Worm (Caenorhabditis elegans): ENCODE measurements around the gene blos-1.
"Not testable (repeated sequence)": the region's sequence is repeated elsewhere in the genome, so short reads cannot be mapped to it uniquely, and the experiment has no call there.

Gene blos-1

DNA sequence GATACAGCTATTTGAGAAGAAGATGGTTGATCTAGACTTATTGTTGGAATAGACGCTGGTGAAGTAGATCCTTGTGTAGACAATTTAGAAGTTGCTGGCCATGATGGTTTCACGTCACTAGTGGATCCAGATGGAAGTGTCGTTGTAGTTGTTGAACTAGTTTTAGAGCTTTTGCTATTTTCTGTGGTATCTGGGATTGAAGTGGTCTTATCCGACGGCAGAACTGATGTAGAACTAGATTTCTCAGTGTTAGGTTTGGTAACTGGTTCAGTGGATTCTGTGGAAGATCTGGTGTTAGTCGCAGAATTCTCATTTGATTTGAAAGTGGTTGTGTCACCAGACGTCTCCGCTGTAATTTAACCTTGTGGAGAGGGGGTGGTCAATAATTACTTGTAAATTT lies 19.9 kb upstream of the blos-1 start:
- TF ChIP-seq zip-5 (tag; optimal IDR thresholded peaks at IDR 0.05) (no peak), unc-3 (GFP tag; conservative IDR thresholded peaks at IDR 0.05) (no peak), unc-3 (tag; optimal IDR thresholded peaks at IDR 0.05) (no peak), unc-86 (tag; optimal IDR thresholded peaks at IDR 0.05) (no peak), fax-1 (tag; optimal IDR thresholded peaks at IDR 0.05) (no peak), elt-4 (tag; optimal IDR thresholded peaks at IDR 0.05) (no peak), lin-11 (tag; optimal IDR thresholded peaks at IDR 0.05) (no peak), pha-4 (tag; optimal IDR thresholded peaks at IDR 0.05) (no peak), ztf-16 (tag; optimal IDR thresholded peaks at IDR 0.05) (no peak), ceh-19 (GFP tag; optimal IDR thresholded peaks at IDR 0.05) (no peak), nhr-232 (tag; optimal IDR thresholded peaks at IDR 0.05) (no peak), dve-1 (tag; optimal IDR thresholded peaks at IDR 0.05) (no peak), ceh-14 (tag; optimal IDR thresholded peaks at IDR 0.05) (no peak), hlh-15 (tag; optimal IDR thresholded peaks at IDR 0.05) (no peak), sox-4 (tag; optimal IDR thresholded peaks at IDR 0.05) (no peak), ama-1 (optimal IDR thresholded peaks at IDR 0.05) (no peak), K02D7.2 (tag; optimal IDR thresholded peaks at IDR 0.05) (no peak), C08G9.2 (tag; optimal IDR thresholded peaks at IDR 0.05) (no peak), nhr-11 (tag; optimal IDR thresholded peaks at IDR 0.05) (no peak), C38D4.7 (GFP tag; optimal IDR thresholded peaks at IDR 0.05) (no peak), hlh-13 (GFP tag; optimal IDR thresholded peaks at IDR 0.05) (no peak)

- TF ChIP-seq pat-9, ceh-31, ceh-30 (tag; optimal IDR thresholded peaks at IDR 0.05): not testable (repeated sequence)
Observed at ce11 chrIII:10221860-10222259, 10.1 kb upstream of the blos-1 start, which contains the start of gene Y70G10A.4. Gene Y70G10A.4 (plus strand): TSS chrIII:10222160.

- TF ChIP-seq nfya-1 (tag; optimal IDR thresholded peaks at IDR 0.05) (peak; percentile 77), syd-9 (tag; optimal IDR thresholded peaks at IDR 0.05) (no peak), pros-1 (tag; optimal IDR thresholded peaks at IDR 0.05) (no peak), unc-42 (tag; optimal IDR thresholded peaks at IDR 0.05) (peak; percentile 37), fkh-10 (GFP tag; optimal IDR thresholded peaks at IDR 0.05) (no peak), ceh-31 (tag; optimal IDR thresholded peaks at IDR 0.05) (peak; percentile 31), elt-2 (tag; optimal IDR thresholded peaks at IDR 0.05) (peak; percentile 5)
Observed at ce11 chrIII:10218587-10218986, 6.8 kb upstream of the blos-1 start, which contains the start of the genes rde-4 and cox-14. Gene rde-4 (minus strand): TSS chrIII:10218646. Gene cox-14 (plus strand): TSS chrIII:10218942.

- TF ChIP-seq elt-2 (tag; optimal IDR thresholded peaks at IDR 0.05) (peak; percentile 49), odd-2 (tag; optimal IDR thresholded peaks at IDR 0.05) (no peak), gmeb-2 (tag; optimal IDR thresholded peaks at IDR 0.05) (no peak), ref-2 (tag; optimal IDR thresholded peaks at IDR 0.05) (no peak), ceh-31 (tag; optimal IDR thresholded peaks at IDR 0.05) (no peak), pha-4 (tag; optimal IDR thresholded peaks at IDR 0.05) (no peak), ceh-14 (tag; optimal IDR thresholded peaks at IDR 0.05) (no peak), pros-1 (tag; optimal IDR thresholded peaks at IDR 0.05) (no peak), pag-3 (tag; optimal IDR thresholded peaks at IDR 0.05; ENCODE audit: borderline replicate concordance) (no peak), unc-42 (tag; optimal IDR thresholded peaks at IDR 0.05) (no peak), ceh-30 (tag; optimal IDR thresholded peaks at IDR 0.05) (no peak), tbx-7 (tag; optimal IDR thresholded peaks at IDR 0.05) (no peak), fkh-10 (GFP tag; optimal IDR thresholded peaks at IDR 0.05) (no peak), unc-3 (GFP tag; conservative IDR thresholded peaks at IDR 0.05) (no peak), unc-3 (tag; optimal IDR thresholded peaks at IDR 0.05) (no peak), pax-1 (tag; optimal IDR thresholded peaks at IDR 0.05) (no peak), fkh-6 (tag; optimal IDR thresholded peaks at IDR 0.05) (no peak), fax-1 (tag; optimal IDR thresholded peaks at IDR 0.05) (no peak), unc-86 (tag; optimal IDR thresholded peaks at IDR 0.05) (no peak), ceh-48 (tag; optimal IDR thresholded peaks at IDR 0.05) (no peak), sox-2 (GFP tag; IDR thresholded peaks at IDR 0.05) (no peak), dve-1 (tag; optimal IDR thresholded peaks at IDR 0.05) (peak; percentile 48), madf-2 (tag; optimal IDR thresholded peaks at IDR 0.05) (no peak), ceh-9 (tag; optimal IDR thresholded peaks at IDR 0.05) (no peak), nfya-1 (tag; optimal IDR thresholded peaks at IDR 0.05) (peak; percentile 60), T23F11.4 (GFP tag; optimal IDR thresholded peaks at IDR 0.05) (no peak), F13H6.1 (tag; optimal IDR thresholded peaks at IDR 0.05) (peak; percentile 21), eyg-1 (tag; optimal IDR thresholded peaks at IDR 0.05) (no peak), ceh-34 (tag; optimal IDR thresholded peaks at IDR 0.05) (no peak), sox-4 (tag; optimal IDR thresholded peaks at IDR 0.05) (no peak)
Observed at ce11 chrIII:10216585-10217278, 5.0 kb upstream of the blos-1 start, which contains the start of gene cts-1. Gene cts-1 (minus strand): TSS chrIII:10216635.
